Worm (Caenorhabditis elegans) whole organism, L2 larva: ENCODE data around the gene rps-16.

Experiments used
- C34F6.9 ChIP-seq: fragments of 150-350 bp; optimal IDR thresholded peaks from 2 replicates; lab custom pipeline; 2014; ENCODE audit warnings: missing biosample characterization, missing genetic modification characterization
- F13H6.1 ChIP-seq: sonication (generic microtip); optimal IDR thresholded peaks from 2 replicates; lab custom pipeline; 2016; ENCODE audit warnings: missing genetic modification characterization, missing compliant biosample characterization
- R02D3.7 ChIP-seq: fragments of 150-350 bp; optimal IDR thresholded peaks from 2 replicates; lab custom pipeline; 2014; ENCODE audit warnings: missing biosample characterization, missing genetic modification characterization
- ZK546.5 ChIP-seq: sonication (generic microtip); optimal IDR thresholded peaks from 2 replicates; lab custom pipeline; 2017; ENCODE audit warnings: missing biosample characterization, missing genetic modification characterization
- aly-2 ChIP-seq: fragments of 150-350 bp; optimal IDR thresholded peaks from 2 replicates; lab custom pipeline; 2014; ENCODE audit warnings: missing biosample characterization, missing genetic modification characterization
- ceh-16 ChIP-seq: fragments of 150-350 bp; optimal IDR thresholded peaks from 2 replicates; lab custom pipeline; 2014; ENCODE audit warnings: missing biosample characterization, missing genetic modification characterization
- ceh-82 ChIP-seq: fragments of 150-350 bp; optimal IDR thresholded peaks from 2 replicates; lab custom pipeline; 2014; ENCODE audit warnings: missing biosample characterization, missing genetic modification characterization
- crh-2 ChIP-seq: sonication (generic microtip); optimal IDR thresholded peaks from 2 replicates; lab custom pipeline; 2017; ENCODE audit warnings: missing biosample characterization, missing genetic modification characterization
- dmd-4 ChIP-seq: sonication (generic microtip); optimal IDR thresholded peaks from 2 replicates; lab custom pipeline; 2017; ENCODE audit warnings: missing biosample characterization, missing genetic modification characterization
- egl-27 ChIP-seq: sonication (generic microtip); optimal IDR thresholded peaks from 3 replicates; lab custom pipeline; 2017; ENCODE audit warnings: missing biosample characterization, missing genetic modification reagents, missing genetic modification characterization
- elt-1 ChIP-seq: fragments of 150-350 bp; optimal IDR thresholded peaks from 2 replicates; lab custom pipeline; 2014; ENCODE audit warnings: missing biosample characterization, missing genetic modification characterization
- fos-1 ChIP-seq: fragments of 150-350 bp; optimal IDR thresholded peaks from 2 replicates; lab custom pipeline; 2014; ENCODE audit warnings: missing biosample characterization, missing genetic modification characterization
- gmeb-1 ChIP-seq: fragments of 150-350 bp; optimal IDR thresholded peaks from 2 replicates; lab custom pipeline; 2014; ENCODE audit warnings: missing biosample characterization, missing genetic modification characterization
- lin-11 ChIP-seq: fragments of 150-350 bp; sonication (generic microtip); optimal IDR thresholded peaks from 2 replicates; lab custom pipeline; 2014; ENCODE audit warnings: missing biosample characterization, missing genetic modification characterization, inconsistent platforms, mixed read lengths
- lin-39 ChIP-seq: fragments of 150-350 bp; optimal IDR thresholded peaks from 2 replicates; lab custom pipeline; 2014; ENCODE audit warnings: missing biosample characterization, missing genetic modification reagents, missing genetic modification characterization
- lsy-2 ChIP-seq, 2 experiments: fragments of 150-350 bp in 1 of 2; sonication (generic microtip) in 1 of 2; optimal IDR thresholded peaks; 2 replicates each; lab custom pipeline; 2014 to 2017; ENCODE audit warnings: missing biosample characterization in 2 of 2, missing genetic modification characterization in 2 of 2
- mbf-1 ChIP-seq: sonication (generic microtip); optimal IDR thresholded peaks from 2 replicates; lab custom pipeline; 2017; ENCODE audit warnings: missing biosample characterization, missing genetic modification characterization
- mdl-1 ChIP-seq, 2 experiments: fragments of 150-350 bp in 1 of 2; sonication (generic microtip) in 1 of 2; optimal IDR thresholded peaks; 2 replicates each; lab custom pipeline; 2017; ENCODE audit warnings: missing biosample characterization in 2 of 2, missing genetic modification characterization in 2 of 2
- nhr-10 ChIP-seq: sonication (generic microtip); optimal IDR thresholded peaks from 2 replicates; lab custom pipeline; 2017; ENCODE audit warnings: missing biosample characterization, missing genetic modification characterization
- nhr-11 ChIP-seq: fragments of 150-350 bp; optimal IDR thresholded peaks from 2 replicates; lab custom pipeline; 2014; ENCODE audit warnings: missing biosample characterization, missing genetic modification characterization
- nhr-129 ChIP-seq: fragments of 150-350 bp; optimal IDR thresholded peaks from 2 replicates; lab custom pipeline; 2014; ENCODE audit warnings: missing biosample characterization, missing genetic modification characterization
- nhr-23 ChIP-seq: fragments of 150-350 bp; optimal IDR thresholded peaks from 2 replicates; lab custom pipeline; 2014; ENCODE audit warnings: missing biosample characterization, missing genetic modification reagents, missing genetic modification characterization
- nhr-237 ChIP-seq: fragments of 150-350 bp; optimal IDR thresholded peaks from 2 replicates; lab custom pipeline; 2014; ENCODE audit warnings: missing biosample characterization, missing genetic modification characterization
- nhr-25 ChIP-seq: fragments of 150-350 bp; sonication (generic microtip); optimal IDR thresholded peaks from 3 replicates; lab custom pipeline; 2014; ENCODE audit warnings: missing biosample characterization, missing genetic modification characterization
- nhr-6 ChIP-seq: fragments of 150-350 bp; optimal IDR thresholded peaks from 2 replicates; lab custom pipeline; 2014; ENCODE audit warnings: missing biosample characterization, missing genetic modification characterization
- nhr-77 ChIP-seq: fragments of 150-350 bp; optimal IDR thresholded peaks from 2 replicates; lab custom pipeline; 2014; ENCODE audit warnings: missing biosample characterization, missing genetic modification characterization
- peb-1 ChIP-seq: fragments of 150-350 bp; optimal IDR thresholded peaks from 2 replicates; lab custom pipeline; 2014; ENCODE audit warnings: missing biosample characterization, missing genetic modification characterization
- sem-4 ChIP-seq: fragments of 150-350 bp; optimal IDR thresholded peaks from 2 replicates; lab custom pipeline; 2014; ENCODE audit warnings: missing biosample characterization, missing genetic modification reagents, missing genetic modification characterization
- skn-1 ChIP-seq: sonication (generic microtip); optimal IDR thresholded peaks from 2 replicates; lab custom pipeline; 2017; ENCODE audit warnings: missing biosample characterization, missing genetic modification characterization
- sma-3 ChIP-seq: sonication (generic microtip); optimal IDR thresholded peaks from 2 replicates; lab custom pipeline; 2016; ENCODE audit warnings: missing genetic modification reagents, missing genetic modification characterization, missing compliant biosample characterization
- sma-9 ChIP-seq, 2 experiments: fragments of 150-350 bp in 1 of 2; sonication (generic microtip) in 1 of 2; optimal IDR thresholded peaks; 2 replicates each; lab custom pipeline; 2014 to 2016; ENCODE audit warnings: missing genetic modification characterization in 2 of 2, mild to moderate bottlenecking in 1 of 2, missing biosample characterization in 1 of 2, missing compliant biosample characterization in 1 of 2, missing genetic modification reagents in 1 of 2, moderate library complexity in 1 of 2
- snpc-4 ChIP-seq: fragments of 150-350 bp; optimal IDR thresholded peaks from 2 replicates; lab custom pipeline; 2014; ENCODE audit warnings: missing biosample characterization, missing genetic modification characterization
- unc-55 ChIP-seq: fragments of 150-350 bp; sonication (generic microtip); optimal IDR thresholded peaks from 3 replicates; lab custom pipeline; 2014; ENCODE audit warnings: missing biosample characterization, missing genetic modification reagents, missing genetic modification characterization
- unc-62 ChIP-seq: fragments of 150-350 bp; optimal IDR thresholded peaks from 2 replicates; lab custom pipeline; 2014; ENCODE audit warnings: missing biosample characterization, missing genetic modification reagents, missing genetic modification characterization
- ztf-1 ChIP-seq: fragments of 200-800 bp; sonication (Bioruptor generic); conservative IDR thresholded peaks from 2 replicates; pipeline ENCODE4 v1.3.6; 2022; ENCODE audit warnings: missing genetic modification characterization, missing compliant biosample characterization
- ztf-11 ChIP-seq: sonication (generic microtip); optimal IDR thresholded peaks from 2 replicates; lab custom pipeline; 2017; ENCODE audit warnings: missing biosample characterization, missing genetic modification characterization
- ztf-4 ChIP-seq: fragments of 150-350 bp; optimal IDR thresholded peaks from 2 replicates; lab custom pipeline; 2014; ENCODE audit warnings: missing biosample characterization, missing genetic modification characterization

rps-16 gene

DNA sequence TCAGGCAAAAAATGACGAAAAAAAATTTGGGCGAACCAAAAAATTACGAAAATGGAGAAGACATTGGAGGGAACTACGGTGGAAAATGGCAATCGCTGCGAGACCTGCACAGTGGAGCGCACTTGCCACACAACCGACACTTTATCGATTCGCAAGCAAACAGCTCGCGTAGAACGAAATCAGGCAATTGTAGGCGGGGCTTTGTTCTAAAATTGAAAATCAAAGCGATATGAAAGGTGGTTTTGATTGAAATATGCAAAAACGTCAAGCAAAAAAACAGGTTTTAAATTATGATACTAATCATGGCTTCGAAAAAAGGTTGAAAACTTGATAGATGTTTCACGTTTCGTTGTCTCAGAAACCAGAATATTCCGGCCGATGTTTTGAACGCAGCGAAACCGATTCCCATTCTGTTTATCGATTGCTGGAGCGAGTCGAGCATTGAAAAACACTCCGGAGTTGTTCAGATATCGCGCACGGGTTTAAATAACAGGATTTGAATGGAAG is 1.9 kb upstream of the rps-16 start, which contains the start of the genes fib-1 and mut-15 (continued):
- TF ChIP-seq aly-2 (tag; lab: Kevin White, UChicago) (no peak), fos-1 (tag; lab: Kevin White, UChicago) (peak; percentile 69), nhr-25 (peak; percentile 91), ztf-4 (tag; lab: Kevin White, UChicago) (peak; percentile 70), skn-1 (tag; lab: Kevin White, UChicago) (no peak), lsy-2 (tag; optimal IDR thresholded peaks at IDR 0.05; lab: Kevin White, UChicago) (peak; percentile 91 to 98), nhr-129 (tag; lab: Kevin White, UChicago) (peak; percentile 96), ztf-11 (tag; lab: Kevin White, UChicago) (no peak), unc-55 (GFP tag; lab: Kevin White, UChicago) (peak; percentile 93), egl-27 (tag; lab: Kevin White, UChicago) (peak; percentile 77), R02D3.7 (tag; lab: Kevin White, UChicago) (peak; percentile 68), mdl-1 (tag; optimal IDR thresholded peaks at IDR 0.05; lab: Kevin White, UChicago) (peak in 1 of 2 experiments; percentile 33), sma-9 (GFP tag; optimal IDR thresholded peaks at IDR 0.05; lab: Kevin White, UChicago) (peak; percentile 93), sma-9 (tag; optimal IDR thresholded peaks at IDR 0.05; lab: Kevin White, UChicago) (no peak), sma-3 (GFP tag; lab: Kevin White, UChicago) (peak; percentile 95), dmd-4 (tag; lab: Kevin White, UChicago) (no peak), nhr-237 (no peak), mbf-1 (tag; lab: Kevin White, UChicago) (no peak), peb-1 (tag; lab: Kevin White, UChicago) (no peak), nhr-11 (peak; percentile 26), unc-62 (GFP tag; lab: Kevin White, UChicago) (no peak), nhr-6 (tag; lab: Kevin White, UChicago) (no peak), ZK546.5 (tag; lab: Kevin White, UChicago) (peak; percentile 45), lin-39 (tag; lab: Kevin White, UChicago) (no peak), C34F6.9 (tag; lab: Kevin White, UChicago) (peak; percentile 93)

ce11 chrV:15001536-15001935 is 1.2 kb upstream of the rps-16 start:
- TF ChIP-seq nhr-11: no peak
- TF ChIP-seq nhr-129 (tag; lab: Kevin White, UChicago): no peak
- TF ChIP-seq, all 48 proteins: peak for 0

DNA sequence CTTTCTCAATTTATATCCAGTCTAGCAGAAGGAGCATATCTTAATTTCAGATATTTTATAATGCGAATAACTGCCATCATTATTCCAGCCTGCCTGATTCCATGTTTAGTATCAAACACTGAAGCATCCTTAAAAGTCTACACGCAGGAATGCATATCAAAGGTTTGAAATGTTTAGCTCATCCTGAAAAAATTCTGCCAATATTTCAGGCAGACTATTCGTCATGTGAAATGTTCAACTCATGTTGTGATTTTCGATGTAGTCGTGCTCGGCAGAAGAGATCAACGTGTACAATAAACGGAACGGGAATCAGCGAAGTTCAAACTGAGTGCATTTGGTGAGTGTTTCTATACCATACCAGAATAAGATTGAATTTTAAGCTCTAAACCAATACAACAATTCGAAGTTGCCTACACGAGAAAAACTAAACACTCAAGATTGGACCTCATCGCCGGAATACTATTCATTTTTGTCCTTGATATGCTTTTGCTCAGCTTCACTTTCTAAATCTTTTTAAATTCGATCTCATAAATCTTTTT is 787 bp downstream of the rps-16 start, which contains the start of gene T01C3.11:
Gene T01C3.11 (plus strand): TSS at position 51 of the 539 bp plus-strand sequence.
- TF ChIP-seq nhr-23: no peak
- TF ChIP-seq nhr-6 (tag; lab: Kevin White, UChicago): no peak
- no peak for TF ChIP-seq nhr-10 (tag; lab: Kevin White, UChicago)
- no peak for TF ChIP-seq unc-55 (GFP tag; lab: Kevin White, UChicago)
- no peak for TF ChIP-seq crh-2 (tag; lab: Kevin White, UChicago)
- TF ChIP-seq lsy-2 (tag; optimal IDR thresholded peaks at IDR 0.05; lab: Kevin White, UChicago): no peak
- no peak for TF ChIP-seq ztf-1
- TF ChIP-seq ceh-16: no peak
- no peak for TF ChIP-seq sma-9 (GFP tag; optimal IDR thresholded peaks at IDR 0.05; lab: Kevin White, UChicago)
- no peak for TF ChIP-seq sma-9 (tag; optimal IDR thresholded peaks at IDR 0.05; lab: Kevin White, UChicago)
- no peak for TF ChIP-seq snpc-4 (tag; lab: Kevin White, UChicago)
- TF ChIP-seq egl-27 (tag; lab: Kevin White, UChicago): no peak
- TF ChIP-seq lin-39 (tag; lab: Kevin White, UChicago): no peak
- TF ChIP-seq unc-62 (GFP tag; lab: Kevin White, UChicago): no peak
- no peak for TF ChIP-seq F13H6.1 (tag; lab: Kevin White, UChicago)
- TF ChIP-seq C34F6.9 (tag; lab: Kevin White, UChicago): no peak
- TF ChIP-seq dmd-4 (tag; lab: Kevin White, UChicago): no peak
- no peak for TF ChIP-seq elt-1 (tag; lab: Kevin White, UChicago)
- TF ChIP-seq, all 48 proteins: peak for 0

DNA sequence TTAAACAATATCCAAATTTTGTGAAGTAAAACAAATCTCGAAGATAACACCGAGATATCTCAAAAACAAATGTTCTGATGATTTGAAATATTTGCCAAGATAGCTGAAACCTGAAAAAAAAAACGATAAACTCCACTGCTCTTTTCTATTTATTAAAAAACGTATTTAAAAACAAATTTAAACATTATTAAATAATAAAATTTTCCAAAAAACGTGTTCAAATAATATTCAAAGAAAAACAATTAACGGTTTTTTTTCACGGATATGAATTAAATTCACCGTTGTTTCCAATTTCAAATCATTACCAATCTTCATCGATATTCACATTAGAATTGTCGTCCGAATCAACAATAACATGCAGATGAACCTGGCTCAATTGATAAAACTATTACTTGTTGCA is 4.1 kb downstream of the rps-16 start, which contains the start of gene irld-14:
Gene irld-14 (plus strand): TSS at position 301 of the 400 bp plus-strand sequence.
- TF ChIP-seq lsy-2 (tag; optimal IDR thresholded peaks at IDR 0.05; lab: Kevin White, UChicago) (no peak), egl-27 (tag; lab: Kevin White, UChicago) (no peak), ZK546.5 (tag; lab: Kevin White, UChicago) (no peak), nhr-23 (no peak), nhr-10 (tag; lab: Kevin White, UChicago) (no peak), lin-11 (tag; lab: Kevin White, UChicago) (no peak), sem-4 (tag; lab: Kevin White, UChicago) (no peak), lin-39 (tag; lab: Kevin White, UChicago) (no peak), ceh-82 (tag; lab: Kevin White, UChicago) (no peak), gmeb-1 (tag; lab: Kevin White, UChicago) (no peak), nhr-77 (tag; lab: Kevin White, UChicago) (no peak)
